Fruit fly (Drosophila melanogaster): Measurements from ENCODE around the gene CG18417.

The CG18417 gene

DNA sequence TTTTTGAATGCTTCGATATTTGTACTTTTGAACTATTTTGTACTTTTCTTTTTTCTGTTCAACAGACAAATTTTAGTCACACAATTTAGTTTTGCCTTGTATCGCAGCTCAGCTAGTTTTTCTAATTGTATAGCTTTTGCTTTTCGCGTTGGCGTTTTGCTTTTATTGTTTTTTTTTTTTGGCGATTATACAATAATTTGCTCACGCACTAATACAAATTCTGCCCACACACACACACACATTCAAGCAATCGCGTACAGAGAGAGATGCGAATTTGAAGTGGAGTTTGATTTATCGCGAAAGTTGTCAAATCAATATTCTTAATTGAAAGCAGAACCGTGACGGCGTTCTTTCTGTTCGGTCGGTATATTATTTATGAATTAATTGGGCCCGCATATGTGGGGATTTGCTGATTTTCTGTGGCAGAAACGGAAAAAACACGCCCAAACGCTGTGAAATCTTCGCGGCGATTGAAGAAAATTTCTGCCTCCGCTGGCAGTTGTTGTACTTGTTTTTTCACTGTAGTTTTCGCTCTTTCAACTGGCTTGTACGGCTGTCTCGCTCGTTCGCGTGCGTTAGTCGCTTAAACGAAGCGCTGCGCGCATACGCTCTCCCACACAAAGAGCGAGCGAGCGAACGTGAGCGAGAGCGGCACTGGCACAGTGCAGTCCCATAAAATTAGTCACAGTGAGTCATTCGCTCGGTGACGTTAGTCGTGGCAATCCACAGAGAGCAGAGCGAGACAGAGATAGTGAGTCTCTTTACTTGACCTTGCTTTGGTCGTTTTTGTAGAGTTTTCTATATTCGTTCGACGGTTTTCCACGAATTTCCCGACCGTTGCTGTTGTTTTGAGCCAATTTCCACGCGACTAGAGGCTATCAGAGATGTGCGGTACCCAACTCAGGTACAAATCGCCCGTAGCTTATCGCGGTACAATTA, 35.1 kb downstream of the CG18417 start, which contains the start of gene Rac2 (continued):
- TF ChIP-seq gsb-n (tag; optimal IDR thresholded peaks at IDR 0.05) = peak; percentile 56
- TF ChIP-seq pnt (GFP tag; optimal IDR thresholded peaks at IDR 0.05) = peak; percentile 24
- peak; percentile 17 for TF ChIP-seq CG4854 (GFP tag; optimal IDR thresholded peaks at IDR 0.05)
- peak; percentile 2 for TF ChIP-seq CG12299 (tag; optimal IDR thresholded peaks at IDR 0.05)
- no peak for TF ChIP-seq CG12104 (GFP tag; optimal IDR thresholded peaks at IDR 0.05)
- TF ChIP-seq lmd (GFP tag; IDR thresholded peaks at IDR 0.05) = 0 out of 2 replicates have a peak, but pooled peaks have one; percentile 10
- TF ChIP-seq CG10979 (tag; optimal IDR thresholded peaks at IDR 0.05) = peak; percentile 22
- no peak for TF ChIP-seq nerfin-2 (GFP tag; IDR thresholded peaks at IDR 0.05; ENCODE audit: partially characterized antibody)
- TF ChIP-seq CG4617 (GFP tag; optimal IDR thresholded peaks at IDR 0.05; ENCODE audit: borderline replicate concordance) = no peak
- TF ChIP-seq CG34224 (GFP tag; IDR thresholded peaks at IDR 0.05; ENCODE audit: partially characterized antibody) = peak; percentile 42; the same call in 2 of the 3 replicates
- TF ChIP-seq crol (GFP tag; IDR thresholded peaks at IDR 0.05) = peak; percentile 48; the same call in 1 of the 2 replicates
- TF ChIP-seq Dbx (GFP tag; IDR thresholded peaks at IDR 0.05) = peak; percentile 53; the same call in 1 of the 3 replicates
- no peak for TF ChIP-seq pho (GFP tag; optimal IDR thresholded peaks at IDR 0.05)
- peak; percentile 54 for TF ChIP-seq sug (tag; optimal IDR thresholded peaks at IDR 0.05)
- TF ChIP-seq CG7357 (GFP tag; IDR thresholded peaks at IDR 0.05) = 0 out of 3 replicates have a peak, but pooled peaks have one; percentile 13
- peak; percentile 64 for TF ChIP-seq sqz (GFP tag; optimal IDR thresholded peaks at IDR 0.05)
- no peak for TF ChIP-seq CG18599 (GFP tag; optimal IDR thresholded peaks at IDR 0.05)
- peak; percentile 51; the same call in 1 of the 3 replicates for TF ChIP-seq otp (GFP tag; IDR thresholded peaks at IDR 0.05)
- TF ChIP-seq CrebB (tag; optimal IDR thresholded peaks at IDR 0.05) = peak; percentile 11
- TF ChIP-seq HLHmδ (GFP tag; optimal IDR thresholded peaks at IDR 0.05) = peak; percentile 16
- TF ChIP-seq CG15269 (tag; optimal IDR thresholded peaks at IDR 0.05) = peak; percentile 5
- TF ChIP-seq psq (GFP tag; optimal IDR thresholded peaks at IDR 0.05) = no peak
- TF ChIP-seq CG42726 (GFP tag; IDR thresholded peaks at IDR 0.05; ENCODE audit: partially characterized antibody) = 0 out of 2 replicates have a peak, but pooled peaks have one; percentile 18
- peak; percentile 82 for TF ChIP-seq gcm (GFP tag; optimal IDR thresholded peaks at IDR 0.05)
- TF ChIP-seq CG10321 (GFP tag; IDR thresholded peaks at IDR 0.05) = peak; percentile 96
- peak; percentile 38 for TF ChIP-seq CG17568 (GFP tag; optimal IDR thresholded peaks at IDR 0.05)
- TF ChIP-seq cg (GFP tag; optimal IDR thresholded peaks at IDR 0.05) = peak; percentile 77
- TF ChIP-seq stc (GFP tag; IDR thresholded peaks at IDR 0.05) = no peak; the same call in 1 of the 2 replicates
- TF ChIP-seq CG8359 (GFP tag; optimal IDR thresholded peaks at IDR 0.05; ENCODE audit: borderline replicate concordance) = peak; percentile 22
- peak in 1 of 2 experiments; percentile 95 for TF ChIP-seq tll (GFP tag; optimal IDR thresholded peaks at IDR 0.05)
- peak; percentile 100 for TF ChIP-seq CG15073 (GFP tag; optimal IDR thresholded peaks at IDR 0.05)
- TF ChIP-seq Aef1 (GFP tag; IDR thresholded peaks at IDR 0.05) = peak; percentile 74
- peak; percentile 7 for TF ChIP-seq CG34376 (GFP tag; optimal IDR thresholded peaks at IDR 0.05)
- no peak for TF ChIP-seq Ada2b (GFP tag; IDR thresholded peaks at IDR 0.05)
- TF ChIP-seq CG12769 (tag; optimal IDR thresholded peaks at IDR 0.05) = peak; percentile 52
- peak; percentile 26; the same call in 1 of the 2 replicates for TF ChIP-seq CG8765 (GFP tag; IDR thresholded peaks at IDR 0.05)
- TF ChIP-seq lab (GFP tag; optimal IDR thresholded peaks at IDR 0.05) = peak; percentile 49
- peak; percentile 64 for TF ChIP-seq CG15601 (tag; optimal IDR thresholded peaks at IDR 0.05)
- peak; percentile 44 for TF ChIP-seq Nf-YC (tag; optimal IDR thresholded peaks at IDR 0.05)
- peak; percentile 60 for TF ChIP-seq YL-1 (GFP tag; optimal IDR thresholded peaks at IDR 0.05)
- TF ChIP-seq hkb (optimal IDR thresholded peaks at IDR 0.05) = no peak
- TF ChIP-seq hkb (GFP tag; IDR thresholded peaks at IDR 0.05) = peak; percentile 45
- peak; percentile 83 for TF ChIP-seq zf30C (GFP tag; optimal IDR thresholded peaks at IDR 0.05)
- peak; percentile 50 for TF ChIP-seq CG17385 (GFP tag; optimal IDR thresholded peaks at IDR 0.05)
- peak; percentile 26 for TF ChIP-seq exex (tag; optimal IDR thresholded peaks at IDR 0.05)
- peak; percentile 7 for TF ChIP-seq salm (tag; optimal IDR thresholded peaks at IDR 0.05)
- peak; percentile 40; the same call in 1 of the 3 replicates for TF ChIP-seq dysf (GFP tag; IDR thresholded peaks at IDR 0.05)

All from whole organism, embryonic.